Worm (Caenorhabditis elegans) whole organism, young adult: Measurements from ENCODE around the gene F38E9.1.
A peak's percentile ranks its signal among the peaks of the same experiment; 100 is the strongest.

Source experiments
- B0019.2 ChIP-seq: fragments of 200-800 bp; sonication (Bioruptor generic); conservative IDR thresholded peaks from 2 replicates; pipeline ENCODE4 v1.3.6; 2022; ENCODE audit warnings: missing genetic modification reagents, missing genetic modification characterization, missing compliant biosample characterization
- B0035.1 ChIP-seq: sonication (generic microtip); optimal IDR thresholded peaks from 2 replicates; lab custom pipeline; 2016; ENCODE audit warnings: missing genetic modification characterization, mild to moderate bottlenecking, missing compliant biosample characterization, missing genotype, missing genetic modification reagents
- D2030.7 ChIP-seq: fragments of 200-800 bp; sonication (Bioruptor generic); IDR thresholded peaks from 2 replicates; pipeline ENCODE4 v1.3.6; 2022; ENCODE audit warnings: missing genetic modification reagents, missing genetic modification characterization, missing compliant biosample characterization
- F10E7.11 ChIP-seq: sonication (generic microtip); optimal IDR thresholded peaks from 2 replicates; lab custom pipeline; 2017; ENCODE audit warnings: mild to moderate bottlenecking, missing genetic modification characterization, moderate library complexity, missing compliant biosample characterization
- F52B5.7 ChIP-seq: sonication (generic microtip); optimal IDR thresholded peaks from 2 replicates; lab custom pipeline; 2016; ENCODE audit warnings: mild to moderate bottlenecking, missing genetic modification characterization, missing compliant biosample characterization
- F57A8.1 ChIP-seq: fragments of 200-800 bp; sonication (Bioruptor generic); optimal IDR thresholded peaks from 2 replicates; lab custom pipeline; 2018; ENCODE audit warnings: mild to moderate bottlenecking, missing genetic modification characterization, moderate library complexity, missing compliant biosample characterization
- F57C9.4 ChIP-seq: sonication (generic microtip); optimal IDR thresholded peaks from 2 replicates; lab custom pipeline; 2017; ENCODE audit warnings: mild to moderate bottlenecking, missing genetic modification characterization, missing compliant biosample characterization
- T07F8.4 ChIP-seq: sonication (generic microtip); optimal IDR thresholded peaks from 2 replicates; lab custom pipeline; 2016; ENCODE audit warnings: mild to moderate bottlenecking, missing genetic modification characterization, moderate library complexity, missing compliant biosample characterization
- Y53F4B.3 ChIP-seq: fragments of 200-800 bp; sonication (Bioruptor generic); IDR thresholded peaks from 2 replicates; pipeline ENCODE4 v1.3.6; 2022; ENCODE audit warnings: missing genetic modification reagents, missing genetic modification characterization, missing compliant biosample characterization
- Y56A3A.18 ChIP-seq: fragments of 200-800 bp; sonication (Bioruptor generic); IDR thresholded peaks from 2 replicates; pipeline ENCODE4 v1.3.6; 2022; ENCODE audit warnings: missing genetic modification reagents, missing genetic modification characterization, missing compliant biosample characterization
- Y67H2A.10 ChIP-seq: fragments of 200-800 bp; sonication (Bioruptor generic); conservative IDR thresholded peaks from 2 replicates; pipeline ENCODE4 v1.3.6; 2022; ENCODE audit warnings: missing genetic modification reagents, missing genetic modification characterization, missing compliant biosample characterization
- ama-1 ChIP-seq, 3 experiments: fragments of 150-350 bp in 1 of 3; sonication (generic microtip) in 2 of 3; optimal IDR thresholded peaks; 2 replicates each; lab custom pipeline; 2014 to 2018; ENCODE audit warnings: missing biosample characterization in 2 of 3, missing genetic modification characterization in 2 of 3, missing genetic modification reagents in 2 of 3
- aptf-2 ChIP-seq: fragments of 200-800 bp; sonication (Bioruptor generic); conservative IDR thresholded peaks from 2 replicates; pipeline ENCODE4 v1.3.6; 2022; ENCODE audit warnings: missing genetic modification reagents, missing genetic modification characterization, missing compliant biosample characterization
- athp-1 ChIP-seq: sonication (generic microtip); optimal IDR thresholded peaks from 2 replicates; lab custom pipeline; 2017; ENCODE audit warnings: mild to moderate bottlenecking, missing genetic modification characterization, missing compliant biosample characterization
- bed-1 ChIP-seq: fragments of 200-800 bp; sonication (Bioruptor generic); IDR thresholded peaks from 2 replicates; pipeline ENCODE4 v1.3.6; 2022; ENCODE audit warnings: missing genetic modification reagents, missing genetic modification characterization, missing compliant biosample characterization
- bed-2 ChIP-seq: fragments of 200-800 bp; sonication (Bioruptor generic); IDR thresholded peaks from 2 replicates; pipeline ENCODE4 v1.3.6; 2022; ENCODE audit warnings: missing genetic modification reagents, missing genetic modification characterization, missing compliant biosample characterization
- ccch-3 ChIP-seq: fragments of 200-800 bp; sonication (Bioruptor generic); optimal IDR thresholded peaks from 2 replicates; lab custom pipeline; 2018; ENCODE audit warnings: mild to moderate bottlenecking, missing genetic modification characterization, missing compliant biosample characterization
- ceh-27 ChIP-seq: fragments of 200-800 bp; sonication (Bioruptor generic); optimal IDR thresholded peaks from 2 replicates; lab custom pipeline; 2018; ENCODE audit warnings: mild to moderate bottlenecking, missing genetic modification characterization, moderate library complexity, missing compliant biosample characterization
- ceh-91 ChIP-seq: fragments of 200-800 bp; sonication (Bioruptor generic); IDR thresholded peaks from 2 replicates; pipeline ENCODE4 v1.3.6; 2022; ENCODE audit warnings: missing genetic modification reagents, missing genetic modification characterization, missing compliant biosample characterization
- efl-1 ChIP-seq: fragments of 150-350 bp; optimal IDR thresholded peaks from 2 replicates; lab custom pipeline; 2014; ENCODE audit warnings: missing biosample characterization, missing genetic modification reagents, missing genetic modification characterization
- egl-18 ChIP-seq: fragments of 200-800 bp; sonication (Bioruptor generic); IDR thresholded peaks from 2 replicates; pipeline ENCODE4 v1.3.6; 2022; ENCODE audit warnings: missing genetic modification reagents, missing genetic modification characterization, missing compliant biosample characterization
- egl-44 ChIP-seq: fragments of 200-800 bp; sonication (Bioruptor generic); IDR thresholded peaks from 2 replicates; pipeline ENCODE4 v1.3.6; 2022; ENCODE audit warnings: missing genetic modification reagents, missing genetic modification characterization, missing compliant biosample characterization
- ets-4 ChIP-seq: fragments of 200-800 bp; sonication (Bioruptor generic); optimal IDR thresholded peaks from 2 replicates; lab custom pipeline; 2018; ENCODE audit warnings: mild to moderate bottlenecking, missing genetic modification characterization, missing compliant biosample characterization
- gei-17 ChIP-seq: fragments of 200-800 bp; sonication (Bioruptor generic); optimal IDR thresholded peaks from 2 replicates; lab custom pipeline; 2018; ENCODE audit warnings: mild to moderate bottlenecking, missing genetic modification characterization, missing compliant biosample characterization
- him-1 ChIP-seq: sonication (generic microtip); optimal IDR thresholded peaks from 2 replicates; lab custom pipeline; 2016; ENCODE audit warnings: missing genotype, missing genetic modification reagents, missing genetic modification characterization, missing compliant biosample characterization
- hmg-20 ChIP-seq: fragments of 200-800 bp; sonication (Bioruptor generic); IDR thresholded peaks from 2 replicates; pipeline ENCODE4 v1.3.6; 2022; ENCODE audit warnings: missing genetic modification reagents, missing genetic modification characterization, missing compliant biosample characterization
- hsf-1 ChIP-seq: fragments of 200-800 bp; sonication (Bioruptor generic); IDR thresholded peaks from 2 replicates; pipeline ENCODE4 v1.3.6; 2022; ENCODE audit warnings: missing genetic modification reagents, missing genetic modification characterization, missing compliant biosample characterization
- let-526 ChIP-seq: fragments of 200-800 bp; sonication (Bioruptor generic); IDR thresholded peaks from 2 replicates; pipeline ENCODE4 v1.3.6; 2022; ENCODE audit warnings: missing genetic modification reagents, missing genetic modification characterization, missing compliant biosample characterization
- let-607 ChIP-seq, 2 experiments: fragments of 200-800 bp in 1 of 2; sonication (Bioruptor generic) in 1 of 2; sonication (generic microtip) in 1 of 2; optimal IDR thresholded peaks; 2 replicates each; lab custom pipeline; 2016 to 2018; ENCODE audit warnings: mild to moderate bottlenecking in 2 of 2, missing compliant biosample characterization in 2 of 2, missing genetic modification characterization in 2 of 2, moderate library complexity in 2 of 2, missing genotype in 1 of 2
- lin-26 ChIP-seq: fragments of 200-800 bp; sonication (Bioruptor generic); IDR thresholded peaks from 2 replicates; pipeline ENCODE4 v1.3.6; 2022; ENCODE audit warnings: missing genetic modification reagents, missing genetic modification characterization, missing compliant biosample characterization
- lin-35 ChIP-seq, 3 experiments: fragments of 150-350 bp in 2 of 3; sonication (generic microtip) in 1 of 3; optimal IDR thresholded peaks; 2 replicates each; lab custom pipeline; 2014 to 2018; ENCODE audit warnings: missing biosample characterization in 3 of 3, missing genetic modification characterization in 3 of 3, missing genetic modification reagents in 3 of 3
- madf-10 ChIP-seq: sonication (generic microtip); optimal IDR thresholded peaks from 2 replicates; lab custom pipeline; 2016; ENCODE audit warnings: mild to moderate bottlenecking, missing genetic modification characterization, missing compliant biosample characterization
- madf-6 ChIP-seq: fragments of 200-800 bp; sonication (Bioruptor generic); IDR thresholded peaks from 2 replicates; pipeline ENCODE4 v1.3.6; 2022; ENCODE audit warnings: missing genetic modification reagents, missing genetic modification characterization, missing compliant biosample characterization
- mcd-1 ChIP-seq: fragments of 200-800 bp; sonication (Bioruptor generic); IDR thresholded peaks from 2 replicates; pipeline ENCODE4 v1.3.6; 2022; ENCODE audit warnings: missing genetic modification reagents, missing genetic modification characterization, missing compliant biosample characterization
- nhr-120 ChIP-seq: fragments of 200-800 bp; sonication (Bioruptor generic); IDR thresholded peaks from 2 replicates; pipeline ENCODE4 v1.3.6; 2022; ENCODE audit warnings: missing genetic modification characterization, missing compliant biosample characterization
- nhr-27 ChIP-seq: fragments of 200-800 bp; sonication (Bioruptor generic); optimal IDR thresholded peaks from 2 replicates; lab custom pipeline; 2018; ENCODE audit warnings: mild to moderate bottlenecking, missing genetic modification characterization, moderate library complexity, missing compliant biosample characterization
- pbrm-1 ChIP-seq: fragments of 200-800 bp; sonication (Bioruptor generic); IDR thresholded peaks from 2 replicates; pipeline ENCODE4 v1.3.6; 2022; ENCODE audit warnings: missing genetic modification reagents, missing genetic modification characterization, missing compliant biosample characterization
- rcor-1 ChIP-seq: fragments of 200-800 bp; sonication (Bioruptor generic); IDR thresholded peaks from 2 replicates; pipeline ENCODE4 v1.3.6; 2022; ENCODE audit warnings: missing genetic modification reagents, missing genetic modification characterization, missing compliant biosample characterization
- repo-1 ChIP-seq: sonication (generic microtip); optimal IDR thresholded peaks from 2 replicates; lab custom pipeline; 2017; ENCODE audit warnings: mild to moderate bottlenecking, missing genetic modification characterization, missing compliant biosample characterization
- snpc-1.3 ChIP-seq: sonication (generic microtip); optimal IDR thresholded peaks from 2 replicates; lab custom pipeline; 2017; ENCODE audit warnings: missing genetic modification characterization, mild to moderate bottlenecking, missing compliant biosample characterization, antibody characterized with exemption, moderate library complexity, missing genotype, missing genetic modification reagents; ENCODE audit not compliant: insufficient read depth
- snpc-3.4 ChIP-seq: sonication (generic microtip); optimal IDR thresholded peaks from 2 replicates; lab custom pipeline; 2017; ENCODE audit warnings: missing genetic modification characterization, mild to moderate bottlenecking, missing compliant biosample characterization, antibody characterized with exemption, moderate library complexity, missing genotype, missing genetic modification reagents
- snpc-4 ChIP-seq, 5 experiments: fragments of 150-350 bp in 1 of 5; sonication (generic microtip) in 4 of 5; optimal IDR thresholded peaks; 2 replicates each; lab custom pipeline; 2014 to 2018; ENCODE audit warnings: missing genetic modification characterization in 5 of 5, missing biosample characterization in 3 of 5, antibody characterized with exemption in 2 of 5, mild to moderate bottlenecking in 2 of 5, missing compliant biosample characterization in 2 of 5, missing genotype in 2 of 5, moderate library complexity in 2 of 5, missing genetic modification reagents in 1 of 5
- tbx-9 ChIP-seq: sonication (generic microtip); optimal IDR thresholded peaks from 2 replicates; lab custom pipeline; 2016; ENCODE audit warnings: borderline replicate concordance, missing genetic modification characterization, inconsistent platforms, missing compliant biosample characterization
- unc-130 ChIP-seq: sonication (generic microtip); optimal IDR thresholded peaks from 2 replicates; lab custom pipeline; 2016; ENCODE audit warnings: missing genetic modification reagents, missing genetic modification characterization, missing compliant biosample characterization
- unc-62 ChIP-seq: fragments of 150-350 bp; optimal IDR thresholded peaks from 2 replicates; lab custom pipeline; 2014; ENCODE audit warnings: missing biosample characterization, missing genetic modification reagents, missing genetic modification characterization
- zfh-2 ChIP-seq: fragments of 200-800 bp; sonication (Bioruptor generic); conservative IDR thresholded peaks from 2 replicates; pipeline ENCODE4 v1.3.6; 2022; ENCODE audit warnings: missing genetic modification reagents, missing genetic modification characterization, missing compliant biosample characterization
- zim-3 ChIP-seq: sonication (generic microtip); optimal IDR thresholded peaks from 2 replicates; lab custom pipeline; 2017; ENCODE audit warnings: mild to moderate bottlenecking, missing genetic modification characterization, moderate library complexity, missing compliant biosample characterization

The F38E9.1 gene

ce11 chrX:16461319-16461718, 9.5 kb upstream of the F38E9.1 start (continued):
- TF ChIP-seq athp-1 (tag; lab: Kevin White, UChicago) (no peak), nhr-120 (GFP tag; lab: Robert Waterston, UW) (no peak), lin-26 (GFP tag; lab: Robert Waterston, UW) (peak; percentile 41; the same call in 1 of the 2 replicates), snpc-3.4 (tag; lab: Kevin White, UChicago) (peak; percentile 46), D2030.7 (GFP tag; lab: Robert Waterston, UW) (peak; percentile 56), Y56A3A.18 (GFP tag; lab: Robert Waterston, UW) (no peak), efl-1 (GFP tag; lab: Kevin White, UChicago) (no peak), lin-35 (GFP tag; optimal IDR thresholded peaks at IDR 0.05; lab: Kevin White, UChicago) (no peak), F52B5.7 (tag; lab: Kevin White, UChicago) (no peak), hmg-20 (GFP tag; lab: Robert Waterston, UW) (no peak), mcd-1 (no peak), bed-1 (GFP tag; lab: Robert Waterston, UW) (no peak), F57C9.4 (tag; lab: Kevin White, UChicago) (no peak), Y53F4B.3 (GFP tag; lab: Robert Waterston, UW) (no peak), Y67H2A.10 (GFP tag; lab: Robert Waterston, UW) (no peak), rcor-1 (GFP tag; lab: Robert Waterston, UW) (peak; percentile 34; the same call in 1 of the 2 replicates), let-526 (GFP tag; lab: Robert Waterston, UW) (no peak), bed-2 (GFP tag; lab: Robert Waterston, UW) (no peak), him-1 (peak; percentile 72), ccch-3 (GFP tag; lab: Kevin White, UChicago) (no peak), egl-44 (GFP tag; lab: Robert Waterston, UW) (no peak), ceh-91 (GFP tag; lab: Robert Waterston, UW) (no peak), F10E7.11 (tag; lab: Kevin White, UChicago) (no peak), B0019.2 (no peak), gei-17 (GFP tag; lab: Kevin White, UChicago) (no peak), F57A8.1 (GFP tag; lab: Kevin White, UChicago) (no peak), unc-130 (GFP tag; lab: Kevin White, UChicago) (no peak), hsf-1 (GFP tag; lab: Robert Waterston, UW) (no peak), pbrm-1 (GFP tag; lab: Robert Waterston, UW) (peak; percentile 63; the same call in 1 of the 2 replicates), madf-6 (GFP tag; lab: Robert Waterston, UW) (no peak), snpc-1.3 (tag; lab: Kevin White, UChicago) (peak; percentile 30), ets-4 (no peak), T07F8.4 (tag; lab: Kevin White, UChicago) (no peak), ama-1 (optimal IDR thresholded peaks at IDR 0.05; lab: Kevin White, UChicago) (no peak), ama-1 (GFP tag; optimal IDR thresholded peaks at IDR 0.05; lab: Kevin White, UChicago) (no peak), madf-10 (tag; lab: Kevin White, UChicago) (no peak), snpc-4 (GFP tag; optimal IDR thresholded peaks at IDR 0.05; lab: Kevin White, UChicago) (peak; percentile 50), snpc-4 (tag; optimal IDR thresholded peaks at IDR 0.05; lab: Kevin White, UChicago) (peak in 3 of 4 experiments; percentile 20 to 73 (median 57)), let-607 (tag; optimal IDR thresholded peaks at IDR 0.05; lab: Kevin White, UChicago) (no peak), unc-62 (GFP tag; lab: Kevin White, UChicago) (no peak), zfh-2 (GFP tag; lab: Robert Waterston, UW) (no peak), aptf-2 (GFP tag; lab: Robert Waterston, UW) (no peak), ceh-27 (GFP tag; lab: Kevin White, UChicago) (no peak), repo-1 (tag; lab: Kevin White, UChicago) (no peak), egl-18 (GFP tag; lab: Robert Waterston, UW) (no peak), zim-3 (tag; lab: Kevin White, UChicago) (no peak), tbx-9 (no peak), B0035.1 (tag; lab: Kevin White, UChicago) (no peak), nhr-27 (no peak)
